Worm (Caenorhabditis elegans): ENCODE results near the gene F38B6.2.

The F38B6.2 gene

ce11 chrX:6705156-6705555, 6.8 kb downstream of the F38B6.2 start:
- TF ChIP-seq flh-1 (GFP tag; optimal IDR thresholded peaks at IDR 0.05) (no peak), ces-1 (GFP tag; optimal IDR thresholded peaks at IDR 0.05) (peak; percentile 91)

- TF ChIP-seq bed-3 (GFP tag; optimal IDR thresholded peaks at IDR 0.05) (no peak), flh-1 (GFP tag; optimal IDR thresholded peaks at IDR 0.05) (no peak), sem-2 (GFP tag; optimal IDR thresholded peaks at IDR 0.05) (no peak), ceh-39 (tag; optimal IDR thresholded peaks at IDR 0.05) (no peak)
Observed at ce11 chrX:6709238-6709637, 10.9 kb downstream of the F38B6.2 start, which contains the start of gene acr-3. Gene acr-3, plus strand, starts transcription at chrX:6709538.

ce11 chrX:6713277-6713676, 14.9 kb downstream of the F38B6.2 start, which contains the start of gene nas-11:
Gene nas-11, plus strand, starts transcription at chrX:6713577.
- no peak for TF ChIP-seq nhr-28 (tag; optimal IDR thresholded peaks at IDR 0.05)

ce11 chrX:6718595-6718994, 20.3 kb downstream of the F38B6.2 start, which contains the start of gene smf-2:
Gene smf-2, minus strand, starts transcription at chrX:6718695.
- TF ChIP-seq ztf-11 (tag; optimal IDR thresholded peaks at IDR 0.05) (no peak), lsy-2 (tag; optimal IDR thresholded peaks at IDR 0.05) (no peak), tbx-8 (GFP tag; optimal IDR thresholded peaks at IDR 0.05) (no peak), sem-2 (GFP tag; optimal IDR thresholded peaks at IDR 0.05) (no peak), mep-1 (tag; optimal IDR thresholded peaks at IDR 0.05) (no peak), flh-1 (GFP tag; optimal IDR thresholded peaks at IDR 0.05) (no peak), ceh-39 (tag; optimal IDR thresholded peaks at IDR 0.05) (no peak), bed-3 (GFP tag; optimal IDR thresholded peaks at IDR 0.05) (no peak), elt-3 (tag; optimal IDR thresholded peaks at IDR 0.05) (no peak), elt-1 (tag; optimal IDR thresholded peaks at IDR 0.05; ENCODE audit: borderline replicate concordance, insufficient read depth) (no peak), sptf-1 (tag; optimal IDR thresholded peaks at IDR 0.05) (no peak), nhr-237 (tag; optimal IDR thresholded peaks at IDR 0.05) (no peak), ceh-83 (GFP tag; optimal IDR thresholded peaks at IDR 0.05) (no peak), unc-120 (tag; optimal IDR thresholded peaks at IDR 0.05; ENCODE audit: poor library complexity, severe bottlenecking) (no peak), pha-4 (tag; optimal IDR thresholded peaks at IDR 0.05) (no peak), M03D4.4 (tag; optimal IDR thresholded peaks at IDR 0.05) (no peak), mls-2 (tag; optimal IDR thresholded peaks at IDR 0.05) (no peak), nhr-2 (tag; optimal IDR thresholded peaks at IDR 0.05) (no peak), unc-62 (GFP tag; optimal IDR thresholded peaks at IDR 0.05) (no peak)

- no peak for TF ChIP-seq drap-1 (GFP tag; optimal IDR thresholded peaks at IDR 0.05)
- no peak for TF ChIP-seq sem-2 (GFP tag; optimal IDR thresholded peaks at IDR 0.05)
- no peak for TF ChIP-seq M03D4.4 (tag; optimal IDR thresholded peaks at IDR 0.05)
- TF ChIP-seq ztf-11 (tag; optimal IDR thresholded peaks at IDR 0.05), result no peak
- TF ChIP-seq mep-1 (tag; optimal IDR thresholded peaks at IDR 0.05), result no peak
- no peak for TF ChIP-seq zip-8 (tag; optimal IDR thresholded peaks at IDR 0.05)
- TF ChIP-seq unc-39 (tag; optimal IDR thresholded peaks at IDR 0.05), result no peak
- TF ChIP-seq bed-3 (GFP tag; optimal IDR thresholded peaks at IDR 0.05), result no peak
- no peak for TF ChIP-seq mab-5 (tag; optimal IDR thresholded peaks at IDR 0.05)
- TF ChIP-seq blmp-1 (tag; optimal IDR thresholded peaks at IDR 0.05), result no peak
- no peak for TF ChIP-seq lsy-2 (tag; optimal IDR thresholded peaks at IDR 0.05)
- no peak for TF ChIP-seq ceh-39 (tag; optimal IDR thresholded peaks at IDR 0.05)
Observed at ce11 chrX:6722966-6723365, 24.6 kb downstream of the F38B6.2 start, which contains the start of gene smf-1. Gene smf-1, minus strand, starts transcription at chrX:6723066.

- no peak for TF ChIP-seq cnd-1 (tag; optimal IDR thresholded peaks at IDR 0.05)
- no peak for TF ChIP-seq sem-2 (GFP tag; optimal IDR thresholded peaks at IDR 0.05)
- no peak for TF ChIP-seq drap-1 (GFP tag; optimal IDR thresholded peaks at IDR 0.05)
- TF ChIP-seq ces-1 (GFP tag; optimal IDR thresholded peaks at IDR 0.05), result no peak
- no peak for TF ChIP-seq M03D4.4 (tag; optimal IDR thresholded peaks at IDR 0.05)
- TF ChIP-seq zip-8 (tag; optimal IDR thresholded peaks at IDR 0.05), result no peak
- TF ChIP-seq sptf-1 (tag; optimal IDR thresholded peaks at IDR 0.05), result no peak
- TF ChIP-seq bed-3 (GFP tag; optimal IDR thresholded peaks at IDR 0.05), result no peak
- no peak for TF ChIP-seq nhr-76 (tag; optimal IDR thresholded peaks at IDR 0.05)
- no peak for TF ChIP-seq nhr-237 (tag; optimal IDR thresholded peaks at IDR 0.05)
- no peak for TF ChIP-seq ceh-39 (tag; optimal IDR thresholded peaks at IDR 0.05)
- no peak for TF ChIP-seq nhr-2 (tag; optimal IDR thresholded peaks at IDR 0.05)
- no peak for TF ChIP-seq lin-13 (tag; optimal IDR thresholded peaks at IDR 0.05)
- no peak for TF ChIP-seq nhr-12 (tag; optimal IDR thresholded peaks at IDR 0.05)
- no peak for TF ChIP-seq ham-2 (GFP tag; optimal IDR thresholded peaks at IDR 0.05)
- TF ChIP-seq nhr-28 (tag; optimal IDR thresholded peaks at IDR 0.05), result no peak
- no peak for TF ChIP-seq tbx-8 (GFP tag; optimal IDR thresholded peaks at IDR 0.05)
- no peak for TF ChIP-seq unc-62 (GFP tag; optimal IDR thresholded peaks at IDR 0.05)
Observed at ce11 chrX:6725260-6725718, 27.0 kb downstream of the F38B6.2 start, which contains the start of gene slc-25A10. Gene slc-25A10, minus strand, starts transcription at chrX:6725668.
